Worm (Caenorhabditis elegans) whole organism, L4 larva: ENCODE measurements around the gene srv-32.

Experiments used
- ama-1 ChIP-seq: fragments of 150-350 bp; optimal IDR thresholded peaks from 2 replicates; lab custom pipeline; 2014; ENCODE audit warnings: inconsistent platforms, mixed read lengths
- ceh-28 ChIP-seq: fragments of 150-350 bp; optimal IDR thresholded peaks from 2 replicates; lab custom pipeline; 2014; ENCODE audit warnings: missing biosample characterization, missing genetic modification reagents, missing genetic modification characterization
- daf-12 ChIP-seq: fragments of 150-350 bp; optimal IDR thresholded peaks from 2 replicates; lab custom pipeline; 2014; ENCODE audit warnings: missing biosample characterization, missing genetic modification reagents, missing genetic modification characterization
- fkh-10 ChIP-seq: fragments of 150-350 bp; optimal IDR thresholded peaks from 2 replicates; lab custom pipeline; 2014; ENCODE audit warnings: missing biosample characterization, missing genetic modification reagents, missing genetic modification characterization
- nhr-6 ChIP-seq: fragments of 150-350 bp; optimal IDR thresholded peaks from 2 replicates; lab custom pipeline; 2014; ENCODE audit warnings: missing biosample characterization, missing genetic modification characterization
- spr-1 ChIP-seq: sonication (generic microtip); optimal IDR thresholded peaks from 2 replicates; lab custom pipeline; 2016; ENCODE audit warnings: mild to moderate bottlenecking, missing genetic modification characterization, missing compliant biosample characterization

ce11 chrIV:6258967-6259366 lies 23.1 kb downstream of the srv-32 start:
- TF ChIP-seq daf-12 (tag; lab: Kevin White, UChicago) (no peak), ama-1 (lab: Kevin White, UChicago) (no peak), fkh-10 (GFP tag; lab: Kevin White, UChicago) (no peak), ceh-28 (tag; lab: Kevin White, UChicago) (no peak), spr-1 (tag; lab: Kevin White, UChicago) (no peak), nhr-6 (tag; lab: Kevin White, UChicago) (no peak)
